Worm (Caenorhabditis elegans): Measurements from ENCODE around the gene T02H6.3.

- TF ChIP-seq flt-1 (GFP tag; IDR thresholded peaks at IDR 0.05) (no peak), cog-1 (tag; optimal IDR thresholded peaks at IDR 0.05) (no peak), med-1 (GFP tag; optimal IDR thresholded peaks at IDR 0.05; ENCODE audit: insufficient read depth) (no peak), ref-1 (GFP tag; conservative IDR thresholded peaks at IDR 0.05) (no peak), tab-1 (GFP tag; IDR thresholded peaks at IDR 0.05) (no peak)
These were observed at the start of gene T02H6.3 for ce11 chrII:691550-691949.

Data from whole organism, midembryonic.